Worm (Caenorhabditis elegans): ENCODE data around the gene fbxa-209.

DNA sequence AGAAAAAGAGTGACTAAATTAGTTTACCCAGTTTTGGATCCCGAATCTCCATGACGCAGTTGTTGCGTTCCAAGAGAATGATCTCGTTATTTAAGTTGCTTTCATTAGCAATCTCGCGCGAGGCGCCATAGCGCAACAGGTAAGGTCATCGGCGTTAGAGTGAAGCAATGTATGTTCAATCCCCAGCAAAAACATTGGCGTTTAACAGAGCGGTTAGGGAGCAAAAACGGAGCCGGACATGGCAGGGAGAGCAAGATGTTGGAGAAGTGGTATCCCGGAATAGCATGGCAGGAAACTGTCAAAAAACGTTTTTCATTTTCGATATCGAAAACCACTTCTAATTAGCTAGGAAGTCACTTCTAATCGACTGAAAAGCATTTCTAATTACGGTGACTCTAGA is 27.5 kb upstream of the fbxa-209 start:
- TF ChIP-seq F13C5.2 (tag; optimal IDR thresholded peaks at IDR 0.05) (no peak), flt-1 (GFP tag; IDR thresholded peaks at IDR 0.05) (no peak), ama-1 (optimal IDR thresholded peaks at IDR 0.05) (no peak), hmg-4 (GFP tag; optimal IDR thresholded peaks at IDR 0.05) (no peak), tbx-37 (GFP tag; conservative IDR thresholded peaks at IDR 0.05) (no peak), scrt-1 (GFP tag; IDR thresholded peaks at IDR 0.05) (no peak), ets-7 (tag; optimal IDR thresholded peaks at IDR 0.05) (no peak), B0310.2 (tag; optimal IDR thresholded peaks at IDR 0.05) (no peak), ceh-36 (tag; optimal IDR thresholded peaks at IDR 0.05) (no peak)

Measured in whole organism, early embryonic.